Fruit fly (Drosophila melanogaster) whole organism, embryonic: ENCODE results near the gene CG5377.

Source experiments
- CG11723 ChIP-seq: fragments of 200-800 bp; sonication (Bioruptor generic); optimal IDR thresholded peaks from 2 replicates; lab custom pipeline; 2017; ENCODE audit warnings: missing biosample characterization, mild to moderate bottlenecking, missing genetic modification characterization
- CG12219 ChIP-seq: fragments of 200-800 bp; sonication (Bioruptor generic); optimal IDR thresholded peaks from 3 replicates; lab custom pipeline; 2018; ENCODE audit warnings: missing biosample characterization, mild to moderate bottlenecking, missing genetic modification characterization
- CG12659 ChIP-seq: fragments of 200-800 bp; sonication (Bioruptor generic); optimal IDR thresholded peaks from 3 replicates; lab custom pipeline; 2017; ENCODE audit warnings: mild to moderate bottlenecking, missing biosample characterization, missing genetic modification reagents, missing genetic modification characterization
- CG12769 ChIP-seq: fragments of 200-800 bp; sonication (Bioruptor generic); optimal IDR thresholded peaks from 2 replicates; lab custom pipeline; 2019; ENCODE audit warnings: missing biosample characterization, mild to moderate bottlenecking, missing genetic modification characterization, moderate library complexity
- CG13775 ChIP-seq: fragments of 200-800 bp; sonication (Bioruptor generic); optimal IDR thresholded peaks from 3 replicates; lab custom pipeline; 2017; ENCODE audit warnings: missing biosample characterization, mild to moderate bottlenecking, missing genetic modification characterization
- CG1529 ChIP-seq: fragments of 200-800 bp; sonication (Bioruptor generic); optimal IDR thresholded peaks from 3 replicates; lab custom pipeline; 2018; ENCODE audit warnings: missing biosample characterization, missing genetic modification characterization
- CG15696 ChIP-seq: fragments of 200-800 bp; sonication (Bioruptor generic); optimal IDR thresholded peaks from 2 replicates; lab custom pipeline; 2019; ENCODE audit warnings: missing biosample characterization, mild to moderate bottlenecking, missing genetic modification characterization, moderate library complexity
- CG16863 ChIP-seq: fragments of 200-800 bp; sonication (Bioruptor generic); optimal IDR thresholded peaks from 3 replicates; lab custom pipeline; 2016; ENCODE audit warnings: missing biosample characterization, missing genetic modification characterization
- CG1792 ChIP-seq: fragments of 200-800 bp; sonication (Bioruptor generic); optimal IDR thresholded peaks from 2 replicates; lab custom pipeline; 2016; ENCODE audit warnings: missing biosample characterization, missing genetic modification characterization
- CG18262 ChIP-seq: fragments of 200-800 bp; optimal IDR thresholded peaks from 3 replicates; lab custom pipeline; 2019; ENCODE audit warnings: missing biosample characterization, mild to moderate bottlenecking, missing genetic modification characterization, moderate library complexity
- CG2875 ChIP-seq: fragments of 200-800 bp; sonication (Bioruptor generic); optimal IDR thresholded peaks from 2 replicates; lab custom pipeline; 2017; ENCODE audit warnings: missing biosample characterization, mild to moderate bottlenecking, missing genetic modification characterization, missing genetic modification reagents
- CG30403 ChIP-seq: fragments of 200-800 bp; sonication (Bioruptor generic); optimal IDR thresholded peaks from 3 replicates; lab custom pipeline; 2016; ENCODE audit warnings: missing biosample characterization, missing genetic modification characterization
- CG3281 ChIP-seq: fragments of 200-800 bp; sonication (Bioruptor generic); optimal IDR thresholded peaks from 3 replicates; lab custom pipeline; 2017; ENCODE audit warnings: missing biosample characterization, mild to moderate bottlenecking, missing genetic modification characterization
- CG4282 ChIP-seq: fragments of 200-800 bp; sonication (Bioruptor generic); optimal IDR thresholded peaks from 2 replicates; lab custom pipeline; 2016; ENCODE audit warnings: missing biosample characterization, missing genetic modification characterization
- CG43689 ChIP-seq: fragments of 200-800 bp; sonication (Bioruptor generic); IDR thresholded peaks from 2 replicates; pipeline ENCODE4 v1.3.6; 2022; ENCODE audit warnings: missing biosample characterization, missing genetic modification characterization
- CG4820 ChIP-seq: fragments of 200-800 bp; sonication (Bioruptor generic); optimal IDR thresholded peaks from 3 replicates; lab custom pipeline; 2016; ENCODE audit warnings: missing biosample characterization, missing genetic modification characterization
- CG6689 ChIP-seq: fragments of 200-800 bp; sonication (Bioruptor generic); IDR thresholded peaks from 2 replicates; pipeline ENCODE4 v1.3.6; 2022; ENCODE audit warnings: missing biosample characterization, missing genetic modification characterization
- CG7372 ChIP-seq: fragments of 200-800 bp; sonication (Bioruptor generic); IDR thresholded peaks from 2 replicates; pipeline ENCODE4 v1.3.6; 2022; ENCODE audit warnings: missing biosample characterization, missing genetic modification characterization
- CG7745 ChIP-seq: fragments of 200-800 bp; sonication (Bioruptor generic); optimal IDR thresholded peaks from 2 replicates; lab custom pipeline; 2018; ENCODE audit warnings: missing biosample characterization, mild to moderate bottlenecking, missing genetic modification characterization, moderate library complexity
- CG8290 ChIP-seq, 3 experiments: fragments of 200-800 bp; sonication (Bioruptor generic); optimal IDR thresholded peaks; 2 replicates each; lab custom pipeline; 2016 to 2019; ENCODE audit warnings: missing biosample characterization in 3 of 3, missing genetic modification characterization in 3 of 3, mild to moderate bottlenecking in 2 of 3, moderate library complexity in 1 of 3
- CG8388 ChIP-seq: fragments of 200-800 bp; sonication (Bioruptor generic); optimal IDR thresholded peaks from 2 replicates; lab custom pipeline; 2019; ENCODE audit warnings: missing biosample characterization, mild to moderate bottlenecking, missing genetic modification characterization, moderate library complexity
- CTCF ChIP-seq: fragments of 200-800 bp; sonication (Bioruptor generic); optimal IDR thresholded peaks from 2 replicates; lab custom pipeline; 2017; ENCODE audit warnings: missing biosample characterization, mild to moderate bottlenecking, missing genetic modification characterization, moderate library complexity
- Deaf1 ChIP-seq: fragments of 200-800 bp; optimal IDR thresholded peaks from 3 replicates; lab custom pipeline; 2019; ENCODE audit warnings: missing biosample characterization, mild to moderate bottlenecking, missing genetic modification characterization, moderate library complexity
- H2.0 ChIP-seq: fragments of 200-800 bp; sonication (Bioruptor generic); IDR thresholded peaks from 2 replicates; pipeline ENCODE4 v1.3.6; 2022; ENCODE audit warnings: missing biosample characterization, missing genetic modification characterization
- HLH54F ChIP-seq: fragments of 200-800 bp; sonication (Bioruptor generic); optimal IDR thresholded peaks from 3 replicates; lab custom pipeline; 2016; ENCODE audit warnings: missing biosample characterization, missing genetic modification characterization
- Hey ChIP-seq: fragments of 200-800 bp; sonication (Bioruptor generic); optimal IDR thresholded peaks from 3 replicates; lab custom pipeline; 2018; ENCODE audit warnings: missing biosample characterization, mild to moderate bottlenecking, missing genetic modification characterization
- Hr3 ChIP-seq: fragments of 200-800 bp; sonication (Bioruptor generic); optimal IDR thresholded peaks from 3 replicates; lab custom pipeline; 2016; ENCODE audit warnings: missing biosample characterization, missing genetic modification characterization
- Myb ChIP-seq: fragments of 200-800 bp; sonication (Bioruptor generic); optimal IDR thresholded peaks from 2 replicates; lab custom pipeline; 2016; ENCODE audit warnings: missing biosample characterization, missing genetic modification characterization
- Sin3A ChIP-seq: fragments of >200 bp; optimal IDR thresholded peaks from 2 replicates; lab custom pipeline; 2018
- Taf1 ChIP-seq: fragments of 200-800 bp; sonication (Bioruptor generic); IDR thresholded peaks from 2 replicates; pipeline ENCODE4 v1.3.6; 2022; ENCODE audit warnings: missing biosample characterization, missing genetic modification characterization
- abd-A ChIP-seq: fragments of 200-800 bp; sonication (Bioruptor generic); optimal IDR thresholded peaks from 3 replicates; lab custom pipeline; 2019; ENCODE audit warnings: missing biosample characterization, mild to moderate bottlenecking, missing genetic modification characterization, moderate library complexity
- ac ChIP-seq: fragments of 200-800 bp; sonication (Bioruptor generic); optimal IDR thresholded peaks from 3 replicates; lab custom pipeline; 2017; ENCODE audit warnings: missing biosample characterization, mild to moderate bottlenecking, missing genetic modification characterization
- al ChIP-seq: fragments of 200-800 bp; sonication (Bioruptor generic); IDR thresholded peaks from 2 replicates; pipeline ENCODE4 v1.3.6; 2022; ENCODE audit warnings: missing biosample characterization, missing genetic modification characterization
- amos ChIP-seq: fragments of 200-800 bp; sonication (Bioruptor generic); IDR thresholded peaks from 2 replicates; pipeline ENCODE4 v1.3.6; 2022; ENCODE audit warnings: missing biosample characterization, missing genetic modification characterization; ENCODE audit not compliant: partially characterized antibody
- ara ChIP-seq: fragments of 200-800 bp; sonication (Bioruptor generic); IDR thresholded peaks from 2 replicates; pipeline ENCODE4 v1.3.6; 2022; ENCODE audit warnings: missing biosample characterization, missing genetic modification characterization
- ato ChIP-seq: fragments of 200-800 bp; sonication (Bioruptor generic); IDR thresholded peaks from 2 replicates; pipeline ENCODE4 v1.3.6; 2022; ENCODE audit warnings: missing biosample characterization, missing genetic modification characterization; ENCODE audit not compliant: partially characterized antibody
- bbx ChIP-seq: fragments of 200-800 bp; sonication (Bioruptor generic); IDR thresholded peaks from 2 replicates; pipeline ENCODE4 v1.3.6; 2022; ENCODE audit warnings: missing biosample characterization, missing genetic modification characterization; ENCODE audit not compliant: partially characterized antibody
- bcd ChIP-seq: fragments of 200-800 bp; sonication (Bioruptor generic); optimal IDR thresholded peaks from 2 replicates; lab custom pipeline; 2017; ENCODE audit warnings: missing biosample characterization, mild to moderate bottlenecking, missing genetic modification characterization
- crol ChIP-seq: fragments of 200-800 bp; sonication (Bioruptor generic); IDR thresholded peaks from 2 replicates; pipeline ENCODE4 v1.3.6; 2022; ENCODE audit warnings: missing biosample characterization, missing genetic modification characterization
- dimm ChIP-seq: fragments of 200-800 bp; sonication (Bioruptor generic); IDR thresholded peaks from 2 replicates; pipeline ENCODE4 v1.3.6; 2022; ENCODE audit warnings: missing biosample characterization, missing genetic modification characterization
- dmrt11E ChIP-seq: fragments of 200-800 bp; sonication (Bioruptor generic); optimal IDR thresholded peaks from 3 replicates; lab custom pipeline; 2018; ENCODE audit warnings: missing biosample characterization, mild to moderate bottlenecking, missing genetic modification characterization, moderate library complexity
- en ChIP-seq: fragments of 200-800 bp; sonication (Bioruptor generic); optimal IDR thresholded peaks from 2 replicates; lab custom pipeline; 2016; ENCODE audit warnings: missing biosample characterization, missing genetic modification characterization
- esg ChIP-seq: fragments of 200-800 bp; sonication (Bioruptor generic); conservative IDR thresholded peaks from 2 replicates; pipeline ENCODE4 v1.3.6; 2022; ENCODE audit warnings: missing biosample characterization, missing genetic modification characterization
- gem ChIP-seq: fragments of 200-800 bp; sonication (Bioruptor generic); optimal IDR thresholded peaks from 2 replicates; lab custom pipeline; 2019; ENCODE audit warnings: missing biosample characterization, mild to moderate bottlenecking, missing genetic modification characterization, moderate library complexity
- insv ChIP-seq, 2 experiments: fragments of 200-800 bp; sonication (Bioruptor generic); optimal IDR thresholded peaks; 3 replicates each; lab custom pipeline; 2016 to 2018; ENCODE audit warnings: missing biosample characterization in 2 of 2, missing genetic modification characterization in 2 of 2
- nerfin-2 ChIP-seq: fragments of 200-800 bp; sonication (Bioruptor generic); IDR thresholded peaks from 2 replicates; pipeline ENCODE4 v1.3.6; 2022; ENCODE audit warnings: missing biosample characterization, missing genetic modification characterization; ENCODE audit not compliant: partially characterized antibody
- p53 ChIP-seq: fragments of 200-800 bp; sonication (Bioruptor generic); optimal IDR thresholded peaks from 2 replicates; lab custom pipeline; 2016; ENCODE audit warnings: missing biosample characterization, missing genetic modification characterization
- phol ChIP-seq: fragments of 200-800 bp; sonication (Bioruptor generic); optimal IDR thresholded peaks from 3 replicates; lab custom pipeline; 2018; ENCODE audit warnings: missing biosample characterization, mild to moderate bottlenecking, missing genetic modification characterization, moderate library complexity
- unc-4 ChIP-seq: fragments of 200-800 bp; sonication (Bioruptor generic); IDR thresholded peaks from 2 replicates; pipeline ENCODE4 v1.3.6; 2022; ENCODE audit warnings: missing biosample characterization, missing genetic modification characterization; ENCODE audit not compliant: partially characterized antibody
- vfl ChIP-seq: fragments of 200-800 bp; sonication (Bioruptor generic); optimal IDR thresholded peaks from 2 replicates; lab custom pipeline; 2016; ENCODE audit warnings: missing biosample characterization, missing genetic modification characterization

CG5377 gene

dm6 chr3R:22491088-22491879 lies 23.3 kb upstream of the CG5377 start, which contains the start of the genes CCT1 and tHMG1 (continued):
- no peak for TF ChIP-seq CG12219
- no peak for TF ChIP-seq p53 (GFP tag; lab: Kevin White, UChicago)
- TF ChIP-seq CG6689 (GFP tag; lab: Robert Waterston, UW) = no peak
- TF ChIP-seq nerfin-2 (GFP tag; lab: Robert Waterston, UW) = peak; percentile 84
- peak; percentile 35 for TF ChIP-seq CG12659
- no peak for TF ChIP-seq CG7745 (tag; lab: Kevin White, UChicago)
- peak; percentile 6 for TF ChIP-seq CG30403 (GFP tag; lab: Kevin White, UChicago)
- peak; percentile 93 for TF ChIP-seq bbx
- TF ChIP-seq CG8388 (GFP tag; lab: Kevin White, UChicago) = no peak
- TF ChIP-seq crol (GFP tag; lab: Robert Waterston, UW) = no peak
- peak; percentile 51 for TF ChIP-seq Sin3A (lab: Kevin White, UChicago)
- TF ChIP-seq CG7372 (GFP tag; lab: Robert Waterston, UW) = no peak
- no peak for TF ChIP-seq CG2875 (GFP tag; lab: Kevin White, UChicago)
- no peak for TF ChIP-seq CG4282 (GFP tag; lab: Kevin White, UChicago)
- TF ChIP-seq H2.0 (GFP tag; lab: Robert Waterston, UW) = no peak
- no peak for TF ChIP-seq Hey
- TF ChIP-seq CG12769 (tag; lab: Kevin White, UChicago) = peak; percentile 1
- peak; percentile 82 for TF ChIP-seq ato (GFP tag; lab: Robert Waterston, UW)
- TF ChIP-seq CG43689 (GFP tag; lab: Robert Waterston, UW) = no peak
- TF ChIP-seq CTCF = no peak
- TF ChIP-seq abd-A (tag; lab: Kevin White, UChicago) = no peak
- TF ChIP-seq Hr3 = no peak
- no peak for TF ChIP-seq CG8290 (GFP tag; optimal IDR thresholded peaks at IDR 0.05; lab: Kevin White, UChicago)
- TF ChIP-seq CG8290 (tag; optimal IDR thresholded peaks at IDR 0.05; lab: Kevin White, UChicago) = no peak
- TF ChIP-seq esg (GFP tag; lab: Robert Waterston, UW) = no peak
- TF ChIP-seq CG3281 (GFP tag; lab: Kevin White, UChicago) = peak; percentile 73
- no peak for TF ChIP-seq ara (GFP tag; lab: Robert Waterston, UW)
- no peak for TF ChIP-seq CG1792 (GFP tag; lab: Kevin White, UChicago)
- TF ChIP-seq CG16863 (GFP tag; lab: Kevin White, UChicago) = no peak
- peak; percentile 87 for TF ChIP-seq amos (GFP tag; lab: Robert Waterston, UW)
- TF ChIP-seq HLH54F = no peak
- no peak for TF ChIP-seq insv (GFP tag; optimal IDR thresholded peaks at IDR 0.05; lab: Kevin White, UChicago)
- TF ChIP-seq al (GFP tag; lab: Robert Waterston, UW) = no peak
- TF ChIP-seq Myb (GFP tag; lab: Kevin White, UChicago) = peak; percentile 92
- TF ChIP-seq phol = peak; percentile 42
- TF ChIP-seq CG13775 (GFP tag; lab: Kevin White, UChicago) = peak; percentile 28
- TF ChIP-seq ac (GFP tag; lab: Kevin White, UChicago) = no peak
- TF ChIP-seq gem = no peak
- peak; percentile 32 for TF ChIP-seq CG18262 (tag; lab: Kevin White, UChicago)
- no peak for TF ChIP-seq Deaf1 (tag; lab: Kevin White, UChicago)
- TF ChIP-seq CG11723 = no peak
- TF ChIP-seq vfl = no peak
- no peak for TF ChIP-seq bcd (GFP tag; lab: Kevin White, UChicago)
- TF ChIP-seq dimm (GFP tag; lab: Robert Waterston, UW) = no peak
- no peak for TF ChIP-seq CG4820
- peak; percentile 95 for TF ChIP-seq unc-4 (GFP tag; lab: Robert Waterston, UW)
- no peak for TF ChIP-seq CG1529
- no peak for TF ChIP-seq dmrt11E (tag; lab: Kevin White, UChicago)
- no peak for TF ChIP-seq en (GFP tag; lab: Kevin White, UChicago)
- no peak for TF ChIP-seq Taf1
- no peak for TF ChIP-seq CG15696 (tag; lab: Kevin White, UChicago)
